Fruit fly (Drosophila melanogaster): ENCODE data around the gene TM9SF2.
A peak's percentile ranks its signal among the peaks of the same experiment; 100 is the strongest.

TM9SF2 gene

DNA sequence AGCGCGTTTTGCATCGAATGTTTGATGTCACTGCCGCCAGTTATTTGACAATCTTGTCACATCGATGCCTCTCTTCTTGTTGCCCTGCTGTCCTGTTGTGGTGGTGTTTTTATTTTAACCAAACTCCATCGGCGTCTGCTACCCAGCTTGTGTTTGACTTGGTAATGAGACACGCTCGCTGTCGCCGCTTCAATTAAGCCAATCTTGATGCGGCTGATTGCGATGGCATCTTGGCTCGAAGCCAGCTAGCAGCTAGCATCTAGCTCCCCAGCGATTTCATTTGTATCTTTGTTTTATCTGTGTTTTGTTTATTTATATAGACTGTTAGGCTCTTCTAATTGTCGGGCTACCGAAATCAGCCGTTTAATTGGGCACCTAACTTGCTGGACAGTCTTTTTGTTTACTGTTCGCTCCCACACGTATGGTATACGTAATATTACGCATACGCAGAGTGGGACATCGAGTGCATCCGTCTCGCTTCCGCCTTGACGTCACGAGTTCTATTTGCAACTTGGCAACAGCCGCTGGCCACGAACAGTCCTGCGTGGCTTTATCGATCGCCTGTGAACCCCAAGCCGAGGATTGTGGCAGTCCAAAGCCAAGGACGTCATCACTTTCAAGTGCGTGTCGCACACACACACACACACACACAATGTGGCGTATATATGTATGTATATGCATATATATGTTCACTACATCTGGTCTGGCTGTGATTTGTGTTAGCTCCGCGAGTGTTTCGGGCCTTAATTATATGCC lies 29.4 kb downstream of the TM9SF2 start:
- TF ChIP-seq Sox14 (GFP tag; optimal IDR thresholded peaks at IDR 0.05) (no peak), ss (GFP tag; optimal IDR thresholded peaks at IDR 0.05) (peak in 1 of 2 experiments; percentile 19)

DNA sequence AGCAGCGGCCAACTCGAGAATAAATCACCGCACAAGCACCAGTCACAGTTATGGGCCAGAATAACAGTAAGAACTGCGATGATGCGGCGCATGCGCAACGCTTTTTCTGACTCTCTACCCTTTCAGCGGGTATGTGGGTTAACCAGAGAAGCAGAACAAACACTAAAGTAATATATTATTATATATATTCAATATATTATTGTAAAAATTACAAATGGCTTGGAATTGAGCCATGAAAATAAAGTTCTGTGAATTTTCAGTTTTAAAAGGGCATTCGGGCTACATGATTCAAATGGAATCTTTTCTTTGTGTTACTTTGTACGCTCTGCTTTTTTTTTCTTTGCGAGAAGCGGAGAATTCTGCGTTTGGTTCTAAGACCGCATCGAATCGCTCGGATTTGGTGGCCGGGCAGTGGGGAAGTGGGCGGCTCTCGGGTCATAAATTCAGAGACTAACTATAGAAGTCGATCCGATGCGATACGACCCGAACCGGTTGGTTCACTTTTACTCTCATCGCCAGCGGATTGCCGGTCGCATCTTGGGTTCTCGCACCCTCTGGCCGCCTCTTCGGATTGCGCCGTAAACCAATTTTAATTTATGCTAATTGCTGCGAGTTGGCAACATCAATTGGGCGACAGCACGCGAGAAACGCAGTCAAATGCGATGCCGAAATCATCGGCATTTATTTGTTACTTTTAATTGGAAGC lies 33.4 kb downstream of the TM9SF2 start:
- peak; percentile 48 for TF ChIP-seq Eip93F (GFP tag; optimal IDR thresholded peaks at IDR 0.05)
- peak; percentile 68 for TF ChIP-seq Eip75B (GFP tag; optimal IDR thresholded peaks at IDR 0.05)
- peak; percentile 46 to 58 for TF ChIP-seq ss (GFP tag; optimal IDR thresholded peaks at IDR 0.05)
- peak; percentile 80 for TF ChIP-seq acj6 (GFP tag; optimal IDR thresholded peaks at IDR 0.05)
- no peak for TF ChIP-seq fd85E (GFP tag; optimal IDR thresholded peaks at IDR 0.05)
- TF ChIP-seq Ets96B (tag; optimal IDR thresholded peaks at IDR 0.05) = peak; percentile 69
- peak; percentile 62 for TF ChIP-seq Hr39 (GFP tag; optimal IDR thresholded peaks at IDR 0.05)
- peak; percentile 77 for TF ChIP-seq CG8119 (GFP tag; IDR thresholded peaks at IDR 0.05)
- peak; percentile 88 for TF ChIP-seq achi (GFP tag; optimal IDR thresholded peaks at IDR 0.05)
- no peak for TF ChIP-seq Hr38 (GFP tag; optimal IDR thresholded peaks at IDR 0.05)
- TF ChIP-seq dac (GFP tag; optimal IDR thresholded peaks at IDR 0.05) = no peak
- TF ChIP-seq Met (GFP tag; optimal IDR thresholded peaks at IDR 0.05) = peak; percentile 78
- peak; percentile 64 for TF ChIP-seq Sox15 (GFP tag; optimal IDR thresholded peaks at IDR 0.05)
- TF ChIP-seq Sox102F (GFP tag; optimal IDR thresholded peaks at IDR 0.05) = peak; percentile 70
- TF ChIP-seq CG10631 (GFP tag; optimal IDR thresholded peaks at IDR 0.05) = peak; percentile 85
- no peak for TF ChIP-seq topi (GFP tag; optimal IDR thresholded peaks at IDR 0.05)
- peak; percentile 71 for TF ChIP-seq vri (GFP tag; optimal IDR thresholded peaks at IDR 0.05)
- TF ChIP-seq Lpt (GFP tag; optimal IDR thresholded peaks at IDR 0.05) = peak; percentile 58
- peak; percentile 80 for TF ChIP-seq fd59A (GFP tag; optimal IDR thresholded peaks at IDR 0.05)
- TF ChIP-seq Gug (GFP tag; IDR thresholded peaks at IDR 0.05) = peak; percentile 45; the same call in 1 of the 2 replicates
- peak; percentile 80 for TF ChIP-seq CG6792 (GFP tag; optimal IDR thresholded peaks at IDR 0.05)
- TF ChIP-seq svp (GFP tag) = peak; percentile 85
- TF ChIP-seq CG6808 (GFP tag; optimal IDR thresholded peaks at IDR 0.05) = peak; percentile 53
- TF ChIP-seq CG11902 (GFP tag; optimal IDR thresholded peaks at IDR 0.05) = peak; percentile 57
- no peak for TF ChIP-seq fkh (GFP tag; optimal IDR thresholded peaks at IDR 0.05)
- peak; percentile 76 for TF ChIP-seq CG3032 (tag; optimal IDR thresholded peaks at IDR 0.05)
- no peak for TF ChIP-seq CG8319 (GFP tag; optimal IDR thresholded peaks at IDR 0.05)
- peak; percentile 40 for TF ChIP-seq CG4318 (GFP tag; optimal IDR thresholded peaks at IDR 0.05)
- peak; percentile 12 for TF ChIP-seq CG6854 (GFP tag; optimal IDR thresholded peaks at IDR 0.05)
- TF ChIP-seq Ets21C (GFP tag; optimal IDR thresholded peaks at IDR 0.05) = peak; percentile 49
- TF ChIP-seq CG32006 (GFP tag; optimal IDR thresholded peaks at IDR 0.05) = peak; percentile 82
- TF ChIP-seq CG7368 (GFP tag; optimal IDR thresholded peaks at IDR 0.05) = peak; percentile 38
- TF ChIP-seq Blimp-1 (GFP tag; optimal IDR thresholded peaks at IDR 0.05) = peak; percentile 66
- peak; percentile 84 for TF ChIP-seq CG6163 (GFP tag; IDR thresholded peaks at IDR 0.05)
- peak; percentile 78 for TF ChIP-seq CG15336 (GFP tag; IDR thresholded peaks at IDR 0.05)
- peak; percentile 89 for TF ChIP-seq Eip78C (GFP tag)
- TF ChIP-seq net (GFP tag; optimal IDR thresholded peaks at IDR 0.05) = peak; percentile 63
- peak; percentile 74 for TF ChIP-seq CG31627 (GFP tag; optimal IDR thresholded peaks at IDR 0.05)
- TF ChIP-seq Smox (GFP tag; optimal IDR thresholded peaks at IDR 0.05) = peak; percentile 65
- TF ChIP-seq CG11294 (GFP tag; IDR thresholded peaks at IDR 0.05) = peak; percentile 39; the same call in 1 of the 2 replicates
- TF ChIP-seq spab (GFP tag; optimal IDR thresholded peaks at IDR 0.05) = peak; percentile 63
- TF ChIP-seq OdsH (GFP tag; optimal IDR thresholded peaks at IDR 0.05) = peak; percentile 80
- peak; percentile 51 for TF ChIP-seq pdm3 (GFP tag; optimal IDR thresholded peaks at IDR 0.05)
- TF ChIP-seq lz (GFP tag; optimal IDR thresholded peaks at IDR 0.05) = peak; percentile 77
- peak; percentile 75 for TF ChIP-seq CG3919 (GFP tag; optimal IDR thresholded peaks at IDR 0.05)
- peak; percentile 56 to 60 for TF ChIP-seq salr (GFP tag; optimal IDR thresholded peaks at IDR 0.05)

Measured in whole organism, prepupa.